Fruit fly (Drosophila melanogaster) whole organism, embryonic: Measurements from ENCODE around the gene sau.
A peak's percentile ranks its signal among the peaks of the same experiment; 100 is the strongest.

ENCODE experiments used
- Atf-2 ChIP-seq: fragments of 200-800 bp; sonication (Bioruptor generic); optimal IDR thresholded peaks from 2 replicates; lab custom pipeline; 2016; ENCODE audit warnings: missing biosample characterization, missing genetic modification characterization
- Awh ChIP-seq: fragments of 200-800 bp; sonication (Bioruptor generic); IDR thresholded peaks from 2 replicates; pipeline ENCODE4, ENCODE4 v1.3.6; 2022; ENCODE audit warnings: missing biosample characterization, missing genetic modification characterization
- B-H1 ChIP-seq: fragments of 200-800 bp; sonication (Bioruptor generic); IDR thresholded peaks from 3 replicates; pipeline ENCODE4 v1.3.6; 2022; ENCODE audit warnings: missing biosample characterization, missing genetic modification characterization
- Bteb2 ChIP-seq: fragments of 200-800 bp; sonication (Bioruptor generic); optimal IDR thresholded peaks from 2 replicates; lab custom pipeline; 2016; ENCODE audit warnings: missing biosample characterization, missing genetic modification characterization
- C15 ChIP-seq: fragments of 200-800 bp; sonication (Bioruptor generic); IDR thresholded peaks from 3 replicates; pipeline ENCODE4 v1.3.6; 2022; ENCODE audit warnings: missing biosample characterization, missing genetic modification characterization
- CG11085 ChIP-seq: fragments of 200-800 bp; sonication (Bioruptor generic); IDR thresholded peaks from 2 replicates; pipeline ENCODE4 v1.3.6; 2022; ENCODE audit warnings: missing biosample characterization, missing genetic modification characterization
- CG12219 ChIP-seq: fragments of 200-800 bp; sonication (Bioruptor generic); optimal IDR thresholded peaks from 3 replicates; lab custom pipeline; 2018; ENCODE audit warnings: missing biosample characterization, mild to moderate bottlenecking, missing genetic modification characterization
- CG17328 ChIP-seq: fragments of 200-800 bp; sonication (Bioruptor generic); IDR thresholded peaks from 2 replicates; pipeline ENCODE4 v1.3.6; 2022; ENCODE audit warnings: missing biosample characterization, missing genetic modification characterization
- CG1792 ChIP-seq: fragments of 200-800 bp; sonication (Bioruptor generic); optimal IDR thresholded peaks from 2 replicates; lab custom pipeline; 2016; ENCODE audit warnings: missing biosample characterization, missing genetic modification characterization
- CG18619 ChIP-seq: fragments of 200-800 bp; sonication (Bioruptor generic); optimal IDR thresholded peaks from 3 replicates; lab custom pipeline; 2017; ENCODE audit warnings: missing biosample characterization, mild to moderate bottlenecking, missing genetic modification characterization
- CG2202 ChIP-seq: fragments of 200-800 bp; sonication (Bioruptor generic); optimal IDR thresholded peaks from 2 replicates; lab custom pipeline; 2018; ENCODE audit warnings: missing biosample characterization, mild to moderate bottlenecking, missing genetic modification characterization
- CG31441 ChIP-seq: fragments of 200-800 bp; sonication (Bioruptor generic); IDR thresholded peaks from 2 replicates; pipeline ENCODE4 v1.3.6; 2022; ENCODE audit warnings: missing biosample characterization, missing genetic modification characterization
- CG34422 ChIP-seq: fragments of 200-800 bp; sonication (Bioruptor generic); IDR thresholded peaks from 3 replicates; pipeline ENCODE4 v1.3.6; 2022; ENCODE audit warnings: missing biosample characterization, missing genetic modification characterization
- CG43689 ChIP-seq: fragments of 200-800 bp; sonication (Bioruptor generic); IDR thresholded peaks from 2 replicates; pipeline ENCODE4 v1.3.6; 2022; ENCODE audit warnings: missing biosample characterization, missing genetic modification characterization
- CG4854 ChIP-seq: fragments of 200-800 bp; sonication (Bioruptor generic); optimal IDR thresholded peaks from 2 replicates; lab custom pipeline; 2016; ENCODE audit warnings: missing biosample characterization, missing genetic modification characterization, inconsistent platforms
- CG5180 ChIP-seq: fragments of 200-800 bp; sonication (Bioruptor generic); optimal IDR thresholded peaks from 3 replicates; lab custom pipeline; 2017; ENCODE audit warnings: missing biosample characterization, missing genetic modification characterization, mild to moderate bottlenecking, moderate library complexity, missing genetic modification reagents
- CG7556 ChIP-seq: fragments of 200-800 bp; sonication (Bioruptor generic); optimal IDR thresholded peaks from 2 replicates; lab custom pipeline; 2017; ENCODE audit warnings: missing biosample characterization, mild to moderate bottlenecking, missing genetic modification characterization
- CG9797 ChIP-seq: fragments of 200-800 bp; sonication (Bioruptor generic); optimal IDR thresholded peaks from 3 replicates; lab custom pipeline; 2018; ENCODE audit warnings: missing biosample characterization, mild to moderate bottlenecking, missing genetic modification characterization
- CG9932 ChIP-seq: fragments of 200-800 bp; sonication (Bioruptor generic); IDR thresholded peaks from 2 replicates; pipeline ENCODE4 v1.3.6; 2022; ENCODE audit warnings: missing biosample characterization, missing genetic modification characterization
- Camta ChIP-seq: fragments of 200-800 bp; sonication (Bioruptor generic); optimal IDR thresholded peaks from 2 replicates; lab custom pipeline; 2016; ENCODE audit warnings: missing biosample characterization, missing genetic modification characterization
- CrebB ChIP-seq: fragments of 200-800 bp; sonication (Bioruptor generic); optimal IDR thresholded peaks from 3 replicates; lab custom pipeline; 2018; ENCODE audit warnings: missing biosample characterization, mild to moderate bottlenecking, missing genetic modification characterization
- Dref ChIP-seq: fragments of 200-800 bp; sonication (Bioruptor generic); IDR thresholded peaks from 2 replicates; pipeline ENCODE4 v1.3.6; 2022; ENCODE audit warnings: missing biosample characterization, missing genetic modification characterization
- Gsc ChIP-seq: fragments of 200-800 bp; sonication (Bioruptor generic); IDR thresholded peaks from 2 replicates; pipeline ENCODE4 v1.3.6; 2022; ENCODE audit warnings: missing biosample characterization, missing genetic modification characterization
- H15 ChIP-seq: fragments of 200-800 bp; sonication (Bioruptor generic); IDR thresholded peaks from 3 replicates; pipeline ENCODE4 v1.3.6; 2022; ENCODE audit warnings: missing biosample characterization, missing genetic modification characterization
- HHEX ChIP-seq: fragments of 200-800 bp; sonication (Bioruptor generic); optimal IDR thresholded peaks from 3 replicates; lab custom pipeline; 2017; ENCODE audit warnings: missing biosample characterization, mild to moderate bottlenecking, missing genetic modification characterization, missing genetic modification reagents
- Lpt ChIP-seq: fragments of >200 bp; optimal IDR thresholded peaks from 2 replicates; lab custom pipeline; 2018; ENCODE audit warnings: missing biosample characterization, missing genetic modification characterization
- Mrtf ChIP-seq: fragments of 200-800 bp; sonication (Bioruptor generic); IDR thresholded peaks from 3 replicates; pipeline ENCODE4 v1.3.6; 2022; ENCODE audit warnings: missing biosample characterization, missing genetic modification characterization
- Myb ChIP-seq: fragments of 200-800 bp; sonication (Bioruptor generic); optimal IDR thresholded peaks from 2 replicates; lab custom pipeline; 2016; ENCODE audit warnings: missing biosample characterization, missing genetic modification characterization
- NK7.1 ChIP-seq: fragments of 200-800 bp; sonication (Bioruptor generic); optimal IDR thresholded peaks from 3 replicates; lab custom pipeline; 2016; ENCODE audit warnings: missing biosample characterization, missing genetic modification characterization
- Pdp1 ChIP-seq, 2 experiments: fragments of 200-800 bp; sonication (Bioruptor generic); optimal IDR thresholded peaks; 3 replicates each; lab custom pipeline; 2016; ENCODE audit warnings: missing biosample characterization in 2 of 2, missing genetic modification characterization in 2 of 2, mild to moderate bottlenecking in 1 of 2, moderate library complexity in 1 of 2
- ash1 ChIP-seq: fragments of 200-800 bp; sonication (Bioruptor generic); optimal IDR thresholded peaks from 2 replicates; lab custom pipeline; 2018; ENCODE audit warnings: missing biosample characterization, mild to moderate bottlenecking, missing genetic modification characterization
- bab2 ChIP-seq: fragments of 200-800 bp; sonication (Bioruptor generic); optimal IDR thresholded peaks from 2 replicates; lab custom pipeline; 2016; ENCODE audit warnings: missing biosample characterization, missing genetic modification characterization
- bsh ChIP-seq, 2 experiments: fragments of 200-800 bp; sonication (Bioruptor generic); optimal IDR thresholded peaks; 2 replicates each; lab custom pipeline; 2017 to 2018; ENCODE audit warnings: mild to moderate bottlenecking in 2 of 2, missing biosample characterization in 2 of 2, missing genetic modification characterization in 2 of 2, moderate library complexity in 1 of 2
- dan ChIP-seq: fragments of 200-800 bp; sonication (Bioruptor generic); IDR thresholded peaks from 2 replicates; pipeline ENCODE4 v1.3.6; 2022; ENCODE audit warnings: missing biosample characterization, missing genetic modification characterization
- dm ChIP-seq: fragments of 200-800 bp; sonication (Bioruptor generic); optimal IDR thresholded peaks from 3 replicates; lab custom pipeline; 2016; ENCODE audit warnings: missing biosample characterization, missing genetic modification characterization
- en ChIP-seq: fragments of 200-800 bp; sonication (Bioruptor generic); optimal IDR thresholded peaks from 2 replicates; lab custom pipeline; 2016; ENCODE audit warnings: missing biosample characterization, missing genetic modification characterization
- fd102C ChIP-seq: fragments of 200-800 bp; sonication (Bioruptor generic); optimal IDR thresholded peaks from 2 replicates; lab custom pipeline; 2018; ENCODE audit warnings: missing biosample characterization, mild to moderate bottlenecking, missing genetic modification characterization, moderate library complexity
- gt ChIP-seq: fragments of 200-800 bp; sonication (Bioruptor generic); IDR thresholded peaks from 2 replicates; pipeline ENCODE4 v1.3.6; 2022; ENCODE audit warnings: missing biosample characterization, missing genetic modification characterization
- hb ChIP-seq: fragments of 200-800 bp; sonication (Bioruptor generic); IDR thresholded peaks from 3 replicates; pipeline ENCODE4 v1.3.6; 2022; ENCODE audit warnings: missing biosample characterization, missing genetic modification characterization; ENCODE audit not compliant: partially characterized antibody
- hth ChIP-seq: fragments of >200 bp; optimal IDR thresholded peaks from 2 replicates; lab custom pipeline; 2017; ENCODE audit warnings: inconsistent platforms
- jing ChIP-seq: fragments of 200-800 bp; sonication (Bioruptor generic); optimal IDR thresholded peaks from 2 replicates; lab custom pipeline; 2018; ENCODE audit warnings: missing biosample characterization, mild to moderate bottlenecking, missing genetic modification characterization
- pan ChIP-seq, 4 experiments: fragments of >200 bp in 3 of 4; fragments of 200-800 bp in 1 of 4; sonication (Bioruptor generic) in 1 of 4; optimal IDR thresholded peaks in 3 of 4; IDR thresholded peaks in 1 of 4; 2 replicates each; pipeline versions ENCODE4 v1.3.6 to Lab custom; 2017 to 2022; ENCODE audit warnings: missing biosample characterization in 2 of 4, missing genetic modification characterization in 2 of 4, mixed read lengths in 1 of 4
- repo ChIP-seq: fragments of 200-800 bp; sonication (Bioruptor generic); optimal IDR thresholded peaks from 2 replicates; lab custom pipeline; 2016; ENCODE audit warnings: missing biosample characterization, missing genetic modification characterization
- sc ChIP-seq, 3 experiments: fragments of >200 bp in 2 of 3; fragments of 200-800 bp in 1 of 3; sonication (Bioruptor generic) in 1 of 3; optimal IDR thresholded peaks; 2 replicates in 2 of 3; 3 replicates in 1 of 3; lab custom pipeline; 2017; ENCODE audit warnings: mild to moderate bottlenecking in 1 of 3, missing biosample characterization in 1 of 3, missing genetic modification characterization in 1 of 3, missing genetic modification reagents in 1 of 3
- sqz ChIP-seq: fragments of 200-800 bp; sonication (Bioruptor generic); optimal IDR thresholded peaks from 3 replicates; lab custom pipeline; 2018; ENCODE audit warnings: missing biosample characterization, mild to moderate bottlenecking, missing genetic modification characterization
- ssp ChIP-seq: fragments of 200-800 bp; sonication (Bioruptor generic); IDR thresholded peaks from 2 replicates; pipeline ENCODE4 v1.3.6; 2022; ENCODE audit warnings: missing biosample characterization, missing genetic modification characterization
- stc ChIP-seq: fragments of 200-800 bp; sonication (Bioruptor generic); IDR thresholded peaks from 2 replicates; pipeline ENCODE4 v1.3.6; 2022; ENCODE audit warnings: missing biosample characterization, missing genetic modification characterization
- tap ChIP-seq: fragments of 200-800 bp; optimal IDR thresholded peaks from 3 replicates; lab custom pipeline; 2019; ENCODE audit warnings: missing biosample characterization, mild to moderate bottlenecking, missing genetic modification characterization, moderate library complexity
- twi ChIP-seq: fragments of 200-800 bp; optimal IDR thresholded peaks from 2 replicates; lab custom pipeline; 2019; ENCODE audit warnings: missing biosample characterization, mild to moderate bottlenecking, missing genetic modification characterization, moderate library complexity
- tx ChIP-seq: fragments of 200-800 bp; sonication (Bioruptor generic); optimal IDR thresholded peaks from 2 replicates; lab custom pipeline; 2016; ENCODE audit warnings: missing biosample characterization, missing genetic modification characterization
- zfh1 ChIP-seq: fragments of 200-800 bp; sonication (Bioruptor generic); IDR thresholded peaks from 3 replicates; pipeline ENCODE4 v1.3.6; 2022; ENCODE audit warnings: missing biosample characterization, missing genetic modification characterization

Gene sau

dm6 chr2L:2180120-2180539 lies 46.0 kb upstream of the sau start (continued):
- TF ChIP-seq Myb (GFP tag; lab: Kevin White, UChicago) (peak; percentile 15), CG1792 (GFP tag; lab: Kevin White, UChicago) (peak; percentile 54), Bteb2 (GFP tag; lab: Kevin White, UChicago) (peak; percentile 58), jing (GFP tag; lab: Kevin White, UChicago) (peak; percentile 80), Dref (no peak), CG43689 (GFP tag; lab: Robert Waterston, UW) (peak; percentile 57; the same call in 1 of the 2 replicates), gt (peak; percentile 67), dan (GFP tag; lab: Robert Waterston, UW) (peak; percentile 56; the same call in 1 of the 2 replicates), sc (optimal IDR thresholded peaks at IDR 0.05; lab: Kevin White, UChicago) (no peak), sc (GFP tag; optimal IDR thresholded peaks at IDR 0.05; lab: Kevin White, UChicago) (peak; percentile 82), CG11085 (GFP tag; lab: Robert Waterston, UW) (peak; percentile 63; the same call in 1 of the 2 replicates), fd102C (GFP tag; lab: Kevin White, UChicago) (peak; percentile 80), CG9797 (GFP tag; lab: Kevin White, UChicago) (peak; percentile 29), stc (GFP tag; lab: Robert Waterston, UW) (peak; percentile 91), Mrtf (peak; percentile 87), CG9932 (GFP tag; lab: Robert Waterston, UW) (peak; percentile 73), Lpt (GFP tag; lab: Kevin White, UChicago) (no peak), ash1 (GFP tag; lab: Kevin White, UChicago) (no peak), bab2 (GFP tag; lab: Kevin White, UChicago) (peak; percentile 74), Awh (peak; percentile 88), CG5180 (GFP tag; lab: Kevin White, UChicago) (peak; percentile 78), CG12219 (GFP tag; lab: Kevin White, UChicago) (peak; percentile 89), zfh1 (GFP tag; lab: Robert Waterston, UW) (peak; percentile 93), repo (GFP tag; lab: Kevin White, UChicago) (peak; percentile 75), hb (GFP tag; lab: Robert Waterston, UW) (no peak), pan (optimal IDR thresholded peaks at IDR 0.05; lab: Kevin White, UChicago) (no peak), pan (GFP tag; optimal IDR thresholded peaks at IDR 0.05 in 1 of 2, IDR thresholded peaks at IDR 0.05 in 1 of 2) (peak in 1 of 2 experiments; percentile 91), ssp (GFP tag; lab: Robert Waterston, UW) (peak; percentile 76), CrebB (tag; lab: Kevin White, UChicago) (peak; percentile 78), tap (tag; lab: Kevin White, UChicago) (peak; percentile 95), NK7.1 (peak; percentile 61), Atf-2 (GFP tag; lab: Kevin White, UChicago) (peak; percentile 61), CG4854 (GFP tag; lab: Kevin White, UChicago) (peak; percentile 80), CG2202 (tag; lab: Kevin White, UChicago) (peak; percentile 82), B-H1 (peak; percentile 85), Camta (peak; percentile 81), twi (peak; percentile 68), HHEX (GFP tag; lab: Kevin White, UChicago) (peak; percentile 87), CG7556 (GFP tag; lab: Kevin White, UChicago) (peak; percentile 85), tx (peak; percentile 60), CG31441 (peak; percentile 91), C15 (GFP tag; lab: Robert Waterston, UW) (0 out of 3 replicates have a peak, but pooled peaks have one; percentile 59), CG17328 (GFP tag; lab: Robert Waterston, UW) (peak; percentile 93), sqz (GFP tag; lab: Kevin White, UChicago) (peak; percentile 84), Gsc (no peak; the same call in 1 of the 2 replicates), Pdp1 (GFP tag; optimal IDR thresholded peaks at IDR 0.05; lab: Kevin White, UChicago) (peak; percentile 78 to 83), H15 (GFP tag; lab: Robert Waterston, UW) (peak; percentile 88), CG18619 (GFP tag; lab: Kevin White, UChicago) (peak; percentile 74), dm (peak; percentile 58), hth (lab: Kevin White, UChicago) (no peak), CG34422 (GFP tag; lab: Robert Waterston, UW) (peak; percentile 88), bsh (GFP tag; optimal IDR thresholded peaks at IDR 0.05; lab: Kevin White, UChicago) (peak; percentile 45 to 96), en (peak; percentile 66)
